Fruit fly (Drosophila melanogaster): Measurements from ENCODE around the gene beat-VI.

DNA sequence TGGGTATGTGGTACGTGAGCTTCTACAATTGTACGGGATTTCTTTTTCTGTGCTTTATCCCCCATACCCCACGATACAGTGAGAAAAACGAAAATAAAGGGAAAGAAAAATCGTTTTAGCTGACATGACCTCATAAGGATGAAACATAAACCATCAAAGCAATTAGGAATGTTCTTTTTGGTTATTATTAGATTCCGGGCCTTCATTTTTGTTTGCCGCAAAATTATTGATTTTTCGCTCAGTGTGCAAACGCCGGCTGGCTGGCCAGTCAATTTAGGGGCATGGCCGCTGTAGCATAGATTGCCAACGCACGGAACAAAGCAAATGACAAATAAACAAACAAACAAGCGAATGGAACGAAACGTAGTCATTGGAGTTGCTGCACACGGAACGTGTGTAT lies 11.6 kb downstream of the beat-VI start:
- TF ChIP-seq Hr78 (GFP tag; optimal IDR thresholded peaks at IDR 0.05) = no peak
- no peak for TF ChIP-seq Myc (optimal IDR thresholded peaks at IDR 0.05)
- no peak for TF ChIP-seq psq (GFP tag; optimal IDR thresholded peaks at IDR 0.05)
- TF ChIP-seq sv (GFP tag; optimal IDR thresholded peaks at IDR 0.05) = no peak
